Worm (Caenorhabditis elegans) whole organism, L2 larva: ENCODE measurements around the gene Y53F4B.62.

Experiments used
- crh-2 ChIP-seq: sonication (generic microtip); optimal IDR thresholded peaks from 2 replicates; lab custom pipeline; 2017; ENCODE audit warnings: missing biosample characterization, missing genetic modification characterization
- lin-39 ChIP-seq: fragments of 150-350 bp; optimal IDR thresholded peaks from 2 replicates; lab custom pipeline; 2014; ENCODE audit warnings: missing biosample characterization, missing genetic modification reagents, missing genetic modification characterization
- nhr-25 ChIP-seq: fragments of 150-350 bp; sonication (generic microtip); optimal IDR thresholded peaks from 3 replicates; lab custom pipeline; 2014; ENCODE audit warnings: missing biosample characterization, missing genetic modification characterization
- nhr-77 ChIP-seq: fragments of 150-350 bp; optimal IDR thresholded peaks from 2 replicates; lab custom pipeline; 2014; ENCODE audit warnings: missing biosample characterization, missing genetic modification characterization
- ztf-11 ChIP-seq: sonication (generic microtip); optimal IDR thresholded peaks from 2 replicates; lab custom pipeline; 2017; ENCODE audit warnings: missing biosample characterization, missing genetic modification characterization

DNA sequence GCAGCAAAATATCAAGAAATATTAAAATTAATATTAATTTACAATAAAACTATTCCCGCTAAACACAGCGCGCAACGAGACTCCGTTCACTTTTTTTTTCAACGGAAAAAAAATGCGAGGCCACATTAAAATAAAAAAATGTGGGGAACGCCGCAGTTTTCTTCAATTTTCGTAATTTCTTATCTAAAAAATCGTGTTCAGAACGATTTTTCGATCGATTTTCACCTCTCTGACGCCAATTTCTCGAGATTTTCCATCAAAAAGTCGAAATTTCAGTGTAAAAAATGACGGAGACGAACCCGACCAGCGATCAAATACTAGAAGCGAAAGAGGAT is 40.5 kb downstream of the Y53F4B.62 start, which contains the start of gene Y53F4B.21:
- TF ChIP-seq nhr-25 (tag; lab: Kevin White, UChicago) (no peak), nhr-77 (tag; lab: Kevin White, UChicago) (no peak), lin-39 (no peak), crh-2 (tag; lab: Kevin White, UChicago) (no peak), ztf-11 (no peak)
